Worm (Caenorhabditis elegans) whole organism, L1 larva: ENCODE data around the gene dmsr-16.

ENCODE experiments used
- C34B4.2 ChIP-seq: sonication (generic microtip); optimal IDR thresholded peaks from 2 replicates; lab custom pipeline; 2017; ENCODE audit warnings: mild to moderate bottlenecking, missing genetic modification characterization, missing compliant biosample characterization
- dpl-1 ChIP-seq, 3 experiments: fragments of 150-350 bp in 2 of 3; sonication (generic microtip) in 1 of 3; optimal IDR thresholded peaks; 2 replicates each; lab custom pipeline; 2014 to 2017; ENCODE audit warnings: missing biosample characterization in 3 of 3, missing genetic modification characterization in 3 of 3, missing genetic modification reagents in 3 of 3
- nhr-28 ChIP-seq: fragments of 150-350 bp; optimal IDR thresholded peaks from 2 replicates; lab custom pipeline; 2014; ENCODE audit warnings: missing biosample characterization, missing genetic modification characterization

- TF ChIP-seq dpl-1 (GFP tag; optimal IDR thresholded peaks at IDR 0.05; lab: Kevin White, UChicago) (no peak), nhr-28 (tag; lab: Kevin White, UChicago) (no peak), C34B4.2 (tag; lab: Kevin White, UChicago) (no peak)
Observed at ce11 chrV:6775708-6776107, 33.2 kb downstream of the dmsr-16 start, which contains the start of gene srh-28.
